Fruit fly (Drosophila melanogaster): ENCODE results near the gene Npc2b.

Npc2b gene

DNA sequence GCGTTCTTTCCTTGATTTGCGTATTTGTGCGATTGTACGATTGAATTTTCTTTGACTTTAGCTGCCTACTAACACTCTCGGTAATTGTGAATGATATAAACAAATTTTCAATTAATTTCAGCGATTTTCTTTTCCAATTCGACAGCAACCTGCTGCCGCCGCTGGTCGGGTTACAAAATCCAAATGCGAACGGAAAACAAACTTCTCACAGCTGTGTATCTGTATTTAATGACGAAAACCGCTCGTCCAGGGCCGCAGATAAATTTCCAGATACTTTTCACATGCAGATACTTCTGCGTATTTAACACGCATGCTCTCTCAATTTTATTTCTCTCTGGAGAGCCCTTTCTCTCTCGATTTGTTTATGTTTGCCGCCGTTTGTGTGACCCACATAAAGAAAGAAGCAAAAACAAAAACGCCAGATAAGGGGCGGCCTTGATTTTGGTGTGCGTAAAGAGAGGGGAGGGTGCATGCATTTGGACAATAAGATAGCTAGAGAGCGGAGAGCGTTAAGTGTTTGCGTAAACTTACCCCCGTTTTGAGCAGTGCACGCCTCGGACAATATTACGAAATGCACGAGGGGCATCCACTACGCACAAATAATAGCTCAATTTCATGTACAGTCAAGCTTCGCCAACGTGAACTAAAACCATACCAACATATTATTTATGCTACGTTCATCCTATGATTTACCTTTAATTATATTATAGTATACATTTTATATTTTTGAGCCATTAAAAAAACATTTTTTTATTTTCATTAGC, 19.0 kb downstream of the Npc2b start, which contains the start of gene CG12402 (continued):
- TF ChIP-seq CG10431 (GFP tag; optimal IDR thresholded peaks at IDR 0.05) (no peak), HLH4C (GFP tag; IDR thresholded peaks at IDR 0.05; ENCODE audit: partially characterized antibody) (no peak; the same call in 2 of the 3 replicates), ro (GFP tag; IDR thresholded peaks at IDR 0.05) (peak; percentile 76), abd-A (tag; optimal IDR thresholded peaks at IDR 0.05) (peak; percentile 98), ems (GFP tag; optimal IDR thresholded peaks at IDR 0.05) (peak; percentile 55), CG4820 (GFP tag; optimal IDR thresholded peaks at IDR 0.05) (peak; percentile 77), CG2116 (GFP tag; optimal IDR thresholded peaks at IDR 0.05) (peak; percentile 49), CG17829 (tag; optimal IDR thresholded peaks at IDR 0.05) (peak; percentile 91), dati (GFP tag; IDR thresholded peaks at IDR 0.05) (peak; percentile 76), Meics (GFP tag; optimal IDR thresholded peaks at IDR 0.05) (peak; percentile 83), Poxn (GFP tag; IDR thresholded peaks at IDR 0.05) (no peak), CG43689 (GFP tag; IDR thresholded peaks at IDR 0.05) (peak; percentile 73; the same call in 1 of the 2 replicates), Ets97D (GFP tag; optimal IDR thresholded peaks at IDR 0.05) (no peak), H2.0 (GFP tag; IDR thresholded peaks at IDR 0.05) (peak; percentile 86), MTF-1 (GFP tag; optimal IDR thresholded peaks at IDR 0.05; ENCODE audit: borderline replicate concordance) (peak; percentile 57), ssp (GFP tag; IDR thresholded peaks at IDR 0.05) (peak; percentile 69), crc (GFP tag; optimal IDR thresholded peaks at IDR 0.05) (peak; percentile 27), sim (GFP tag; IDR thresholded peaks at IDR 0.05) (peak; percentile 61; the same call in 1 of the 2 replicates), Dref (GFP tag; IDR thresholded peaks at IDR 0.05) (no peak), Awh (GFP tag; IDR thresholded peaks at IDR 0.05) (peak; percentile 91), CG15011 (GFP tag; optimal IDR thresholded peaks at IDR 0.05) (peak; percentile 71), BtbVII (GFP tag; optimal IDR thresholded peaks at IDR 0.05) (peak; percentile 80), knrl (GFP tag; IDR thresholded peaks at IDR 0.05; ENCODE audit: partially characterized antibody) (no peak), Max (GFP tag; optimal IDR thresholded peaks at IDR 0.05) (peak; percentile 56), ERR (GFP tag; optimal IDR thresholded peaks at IDR 0.05) (peak; percentile 47), sisA (GFP tag; IDR thresholded peaks at IDR 0.05) (peak; percentile 83), Hmx (GFP tag; optimal IDR thresholded peaks at IDR 0.05) (no peak), Mes4 (GFP tag; optimal IDR thresholded peaks at IDR 0.05) (peak; percentile 56), CG3847 (GFP tag; IDR thresholded peaks at IDR 0.05) (peak; percentile 61; the same call in 1 of the 2 replicates), Trl (optimal IDR thresholded peaks at IDR 0.05) (peak; percentile 94 to 96), Trl (GFP tag; optimal IDR thresholded peaks at IDR 0.05) (peak; percentile 87), Sry-δ (GFP tag; optimal IDR thresholded peaks at IDR 0.05) (peak; percentile 3), tin (GFP tag; optimal IDR thresholded peaks at IDR 0.05) (peak; percentile 91), CG7271 (tag; optimal IDR thresholded peaks at IDR 0.05) (peak; percentile 19), CG4328 (GFP tag; optimal IDR thresholded peaks at IDR 0.05) (peak; percentile 57), az2 (GFP tag; optimal IDR thresholded peaks at IDR 0.05) (peak; percentile 84), CG31388 (GFP tag; optimal IDR thresholded peaks at IDR 0.05) (peak; percentile 55), CG17802 (tag; optimal IDR thresholded peaks at IDR 0.05) (peak; percentile 51), CG4730 (GFP tag; IDR thresholded peaks at IDR 0.05) (peak; percentile 77), hbn (GFP tag; IDR thresholded peaks at IDR 0.05; ENCODE audit: partially characterized antibody) (peak; percentile 29; the same call in 1 of the 2 replicates), CG3163 (GFP tag; optimal IDR thresholded peaks at IDR 0.05) (peak; percentile 55), tll (GFP tag; optimal IDR thresholded peaks at IDR 0.05) (peak in 1 of 2 experiments; percentile 80), CG14965 (GFP tag; optimal IDR thresholded peaks at IDR 0.05; ENCODE audit: borderline replicate concordance) (no peak), Myb (GFP tag; optimal IDR thresholded peaks at IDR 0.05) (peak; percentile 24), phol (tag; optimal IDR thresholded peaks at IDR 0.05) (peak; percentile 86), lilli (GFP tag; optimal IDR thresholded peaks at IDR 0.05) (peak; percentile 69), CG31224 (GFP tag; IDR thresholded peaks at IDR 0.05) (peak; percentile 56), CG17612 (GFP tag; IDR thresholded peaks at IDR 0.05) (peak; percentile 63), CG15696 (tag; optimal IDR thresholded peaks at IDR 0.05) (peak; percentile 75), en (GFP tag; optimal IDR thresholded peaks at IDR 0.05) (peak; percentile 26)

Data from whole organism, embryonic.